Worm (Caenorhabditis elegans) whole organism, late embryonic: Measurements from ENCODE around the gene lips-17.

Experiments used
- C38D4.7 ChIP-seq: fragments of 200-800 bp; sonication (Bioruptor generic); optimal IDR thresholded peaks from 2 replicates; lab custom pipeline; 2018; ENCODE audit warnings: mild to moderate bottlenecking, missing genetic modification characterization, moderate library complexity, missing compliant biosample characterization
- T23F11.4 ChIP-seq: fragments of 200-800 bp; sonication (Bioruptor generic); optimal IDR thresholded peaks from 2 replicates; lab custom pipeline; 2018; ENCODE audit warnings: mild to moderate bottlenecking, missing genetic modification characterization, missing compliant biosample characterization
- Y22D7AL.16 ChIP-seq: sonication (generic microtip); optimal IDR thresholded peaks from 2 replicates; lab custom pipeline; 2016; ENCODE audit warnings: missing genetic modification characterization, missing compliant biosample characterization
- ahr-1 ChIP-seq: sonication (generic microtip); optimal IDR thresholded peaks from 2 replicates; lab custom pipeline; 2016; ENCODE audit warnings: missing genetic modification characterization, missing compliant biosample characterization
- ceh-14 ChIP-seq: sonication (generic microtip); optimal IDR thresholded peaks from 2 replicates; lab custom pipeline; 2016; ENCODE audit warnings: missing genotype, missing genetic modification characterization, missing compliant biosample characterization
- ceh-2 ChIP-seq: sonication (generic microtip); optimal IDR thresholded peaks from 2 replicates; lab custom pipeline; 2016; ENCODE audit warnings: missing genotype, missing genetic modification characterization, missing compliant biosample characterization
- ceh-22 ChIP-seq: sonication (generic microtip); optimal IDR thresholded peaks from 2 replicates; lab custom pipeline; 2017; ENCODE audit warnings: missing biosample characterization, missing genetic modification characterization
- ceh-24 ChIP-seq: sonication (generic microtip); optimal IDR thresholded peaks from 2 replicates; lab custom pipeline; 2016; ENCODE audit warnings: mild to moderate bottlenecking, missing genetic modification characterization, missing compliant biosample characterization
- ceh-30 ChIP-seq: fragments of 150-350 bp; optimal IDR thresholded peaks from 2 replicates; lab custom pipeline; 2014; ENCODE audit warnings: missing biosample characterization, missing genetic modification characterization
- ceh-48 ChIP-seq: sonication (generic microtip); optimal IDR thresholded peaks from 2 replicates; lab custom pipeline; 2016; ENCODE audit warnings: missing genetic modification characterization, inconsistent platforms, missing compliant biosample characterization
- ceh-6 ChIP-seq: fragments of 200-800 bp; sonication (Bioruptor generic); optimal IDR thresholded peaks from 2 replicates; lab custom pipeline; 2018; ENCODE audit warnings: mild to moderate bottlenecking, missing genetic modification characterization, missing compliant biosample characterization
- che-1 ChIP-seq: sonication (generic microtip); optimal IDR thresholded peaks from 2 replicates; lab custom pipeline; 2016; ENCODE audit warnings: mild to moderate bottlenecking, missing genetic modification characterization, missing compliant biosample characterization
- dmd-4 ChIP-seq: sonication (generic microtip); optimal IDR thresholded peaks from 2 replicates; lab custom pipeline; 2016; ENCODE audit warnings: borderline replicate concordance, missing genetic modification characterization, missing compliant biosample characterization
- dve-1 ChIP-seq: sonication (generic microtip); optimal IDR thresholded peaks from 2 replicates; lab custom pipeline; 2017; ENCODE audit warnings: antibody characterized with exemption, mild to moderate bottlenecking, missing genetic modification characterization, missing compliant biosample characterization
- elt-2 ChIP-seq: sonication (generic microtip); optimal IDR thresholded peaks from 2 replicates; lab custom pipeline; 2016; ENCODE audit warnings: missing genetic modification reagents, missing genetic modification characterization, missing compliant biosample characterization
- elt-4 ChIP-seq: sonication (generic microtip); optimal IDR thresholded peaks from 2 replicates; lab custom pipeline; 2016; ENCODE audit warnings: missing genetic modification characterization, missing compliant biosample characterization
- ets-4 ChIP-seq: sonication (generic microtip); optimal IDR thresholded peaks from 2 replicates; lab custom pipeline; 2016; ENCODE audit warnings: missing genetic modification characterization, missing compliant biosample characterization
- eyg-1 ChIP-seq: sonication (generic microtip); optimal IDR thresholded peaks from 2 replicates; lab custom pipeline; 2016; ENCODE audit warnings: missing genotype, missing genetic modification characterization, missing compliant biosample characterization
- fax-1 ChIP-seq: sonication (generic microtip); optimal IDR thresholded peaks from 2 replicates; lab custom pipeline; 2016; ENCODE audit warnings: missing genotype, missing genetic modification characterization, missing compliant biosample characterization
- gmeb-2 ChIP-seq: sonication (generic microtip); optimal IDR thresholded peaks from 2 replicates; lab custom pipeline; 2016; ENCODE audit warnings: missing genetic modification characterization, inconsistent platforms, missing compliant biosample characterization
- hlh-15 ChIP-seq: sonication (generic microtip); optimal IDR thresholded peaks from 2 replicates; lab custom pipeline; 2016; ENCODE audit warnings: missing genetic modification characterization, missing compliant biosample characterization
- hlh-6 ChIP-seq: sonication (generic microtip); optimal IDR thresholded peaks from 2 replicates; lab custom pipeline; 2016; ENCODE audit warnings: missing genotype, missing genetic modification characterization, missing compliant biosample characterization
- hlh-8 ChIP-seq: sonication (generic microtip); optimal IDR thresholded peaks from 2 replicates; lab custom pipeline; 2016; ENCODE audit warnings: missing genotype, missing genetic modification characterization, missing compliant biosample characterization
- madf-2 ChIP-seq: sonication (generic microtip); optimal IDR thresholded peaks from 2 replicates; lab custom pipeline; 2017; ENCODE audit warnings: missing genetic modification characterization, missing compliant biosample characterization
- mec-3 ChIP-seq: sonication (generic microtip); optimal IDR thresholded peaks from 2 replicates; lab custom pipeline; 2016; ENCODE audit warnings: borderline replicate concordance, missing genetic modification characterization, missing compliant biosample characterization
- nhr-11 ChIP-seq: fragments of 150-350 bp; optimal IDR thresholded peaks from 2 replicates; lab custom pipeline; 2014; ENCODE audit warnings: missing biosample characterization, missing genetic modification characterization
- odd-2 ChIP-seq: sonication (generic microtip); optimal IDR thresholded peaks from 2 replicates; lab custom pipeline; 2017; ENCODE audit warnings: antibody characterized with exemption, mild to moderate bottlenecking, missing genetic modification characterization, missing compliant biosample characterization
- pag-3 ChIP-seq: sonication (generic microtip); optimal IDR thresholded peaks from 2 replicates; lab custom pipeline; 2016; ENCODE audit warnings: missing compliant biosample characterization, missing genetic modification characterization, borderline replicate concordance
- pat-9 ChIP-seq: fragments of 200-800 bp; sonication (Bioruptor generic); optimal IDR thresholded peaks from 2 replicates; lab custom pipeline; 2018; ENCODE audit warnings: mild to moderate bottlenecking, missing genetic modification characterization, moderate library complexity, missing compliant biosample characterization
- pha-2 ChIP-seq: sonication (generic microtip); optimal IDR thresholded peaks from 2 replicates; lab custom pipeline; 2017; ENCODE audit warnings: mild to moderate bottlenecking, missing genetic modification characterization, missing compliant biosample characterization
- pha-4 ChIP-seq: fragments of 150-350 bp; optimal IDR thresholded peaks from 2 replicates; lab custom pipeline; 2018; ENCODE audit warnings: missing biosample characterization, missing genetic modification reagents, missing genetic modification characterization
- pqm-1 ChIP-seq: sonication (generic microtip); optimal IDR thresholded peaks from 2 replicates; lab custom pipeline; 2016; ENCODE audit warnings: missing genetic modification characterization, missing compliant biosample characterization
- pros-1 ChIP-seq: fragments of 150-350 bp; optimal IDR thresholded peaks from 2 replicates; lab custom pipeline; 2014; ENCODE audit warnings: missing biosample characterization, missing genetic modification reagents, missing genetic modification characterization
- ref-2 ChIP-seq: sonication (generic microtip); optimal IDR thresholded peaks from 2 replicates; lab custom pipeline; 2016; ENCODE audit warnings: missing genetic modification characterization, missing compliant biosample characterization
- rnt-1 ChIP-seq: sonication (generic microtip); optimal IDR thresholded peaks from 2 replicates; lab custom pipeline; 2016; ENCODE audit warnings: missing genetic modification characterization, missing compliant biosample characterization
- sdc-2 ChIP-seq: sonication (generic microtip); optimal IDR thresholded peaks from 2 replicates; lab custom pipeline; 2016; ENCODE audit warnings: missing genotype, missing genetic modification characterization, missing compliant biosample characterization
- sox-4 ChIP-seq: sonication (generic microtip); optimal IDR thresholded peaks from 2 replicates; lab custom pipeline; 2017; ENCODE audit warnings: mild to moderate bottlenecking, missing genetic modification characterization, inconsistent platforms, missing compliant biosample characterization
- syd-9 ChIP-seq: sonication (generic microtip); optimal IDR thresholded peaks from 2 replicates; lab custom pipeline; 2016; ENCODE audit warnings: mild to moderate bottlenecking, missing genetic modification characterization, moderate library complexity, missing compliant biosample characterization
- tbx-2 ChIP-seq: sonication (generic microtip); optimal IDR thresholded peaks from 2 replicates; lab custom pipeline; 2016; ENCODE audit warnings: missing genetic modification characterization, missing compliant biosample characterization
- ttx-3 ChIP-seq: sonication (generic microtip); optimal IDR thresholded peaks from 2 replicates; lab custom pipeline; 2016; ENCODE audit warnings: missing genetic modification reagents, missing genetic modification characterization, missing compliant biosample characterization
- unc-3 ChIP-seq, 2 experiments: fragments of 200-800 bp in 1 of 2; sonication (Bioruptor generic) in 1 of 2; sonication (generic microtip) in 1 of 2; conservative IDR thresholded peaks in 1 of 2; optimal IDR thresholded peaks in 1 of 2; 2 replicates each; pipeline versions ENCODE4 v1.3.6 to Lab custom; 2016 to 2022; ENCODE audit warnings: missing compliant biosample characterization in 2 of 2, missing genetic modification characterization in 2 of 2, missing genetic modification reagents in 1 of 2
- zip-5 ChIP-seq: sonication (generic microtip); optimal IDR thresholded peaks from 2 replicates; lab custom pipeline; 2016; ENCODE audit warnings: missing genetic modification characterization, missing compliant biosample characterization
- ztf-16 ChIP-seq: sonication (generic microtip); optimal IDR thresholded peaks from 2 replicates; lab custom pipeline; 2017; ENCODE audit warnings: missing genetic modification characterization, missing compliant biosample characterization

lips-17 gene

DNA sequence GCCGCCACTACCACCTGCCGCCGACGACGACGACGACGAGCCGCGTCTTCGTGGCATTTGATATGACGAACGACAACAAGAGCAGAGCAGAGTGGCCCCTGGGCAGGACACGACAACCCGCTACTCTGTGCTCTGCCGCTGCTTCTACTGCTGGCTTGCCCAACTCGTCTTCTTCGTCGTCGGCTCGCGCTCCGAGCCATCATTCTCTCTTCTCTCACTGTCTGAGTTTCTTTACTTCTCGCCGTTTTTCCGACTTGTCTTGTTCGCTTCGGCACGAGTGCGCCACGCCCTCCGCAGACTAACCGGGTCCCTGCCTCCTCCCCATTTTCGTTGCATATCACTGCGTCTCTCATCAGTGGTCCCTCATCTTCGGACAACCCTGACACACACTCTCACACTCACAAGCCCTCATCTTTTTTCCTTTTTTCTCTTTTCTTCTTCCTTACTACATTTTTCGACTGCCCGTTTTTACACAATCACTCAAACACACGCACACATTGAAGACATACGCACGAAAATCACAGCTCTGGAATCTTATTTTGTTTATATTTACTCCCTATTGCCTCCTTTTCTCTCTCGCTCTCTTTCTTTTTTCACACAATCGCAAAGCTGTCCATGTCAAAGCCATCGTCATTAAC lies 34.1 kb downstream of the lips-17 start (continued):
- TF ChIP-seq ceh-48 (tag; lab: Kevin White, UChicago) (no peak), ref-2 (tag; lab: Kevin White, UChicago) (no peak), pros-1 (peak; percentile 38), syd-9 (tag; lab: Kevin White, UChicago) (no peak), sox-4 (tag; lab: Kevin White, UChicago) (no peak), ttx-3 (no peak), C38D4.7 (GFP tag; lab: Kevin White, UChicago) (no peak), pha-4 (tag; lab: Kevin White, UChicago) (no peak), hlh-6 (no peak), T23F11.4 (no peak), che-1 (tag; lab: Kevin White, UChicago) (no peak), pqm-1 (tag; lab: Kevin White, UChicago) (peak; percentile 2), tbx-2 (peak; percentile 57), ets-4 (tag; lab: Kevin White, UChicago) (no peak), elt-2 (no peak), ceh-2 (tag; lab: Kevin White, UChicago) (no peak), hlh-8 (tag; lab: Kevin White, UChicago) (peak; percentile 39), rnt-1 (tag; lab: Kevin White, UChicago) (peak; percentile 67), ceh-24 (no peak), mec-3 (tag; lab: Kevin White, UChicago) (no peak), pha-2 (tag; lab: Kevin White, UChicago) (no peak), ztf-16 (no peak), ahr-1 (tag; lab: Kevin White, UChicago) (no peak), sdc-2 (tag; lab: Kevin White, UChicago) (peak; percentile 23), eyg-1 (tag; lab: Kevin White, UChicago) (no peak), hlh-15 (tag; lab: Kevin White, UChicago) (no peak), dmd-4 (tag; lab: Kevin White, UChicago) (no peak), dve-1 (tag; lab: Kevin White, UChicago) (no peak), ceh-6 (no peak), madf-2 (tag; lab: Kevin White, UChicago) (no peak), gmeb-2 (tag; lab: Kevin White, UChicago) (no peak), elt-4 (tag; lab: Kevin White, UChicago) (no peak), nhr-11 (tag; lab: Kevin White, UChicago) (no peak), unc-3 (GFP tag; conservative IDR thresholded peaks at IDR 0.05; lab: Robert Waterston, UW) (no peak), unc-3 (tag; optimal IDR thresholded peaks at IDR 0.05; lab: Kevin White, UChicago) (peak; percentile 5), pat-9 (no peak), odd-2 (no peak)

DNA sequence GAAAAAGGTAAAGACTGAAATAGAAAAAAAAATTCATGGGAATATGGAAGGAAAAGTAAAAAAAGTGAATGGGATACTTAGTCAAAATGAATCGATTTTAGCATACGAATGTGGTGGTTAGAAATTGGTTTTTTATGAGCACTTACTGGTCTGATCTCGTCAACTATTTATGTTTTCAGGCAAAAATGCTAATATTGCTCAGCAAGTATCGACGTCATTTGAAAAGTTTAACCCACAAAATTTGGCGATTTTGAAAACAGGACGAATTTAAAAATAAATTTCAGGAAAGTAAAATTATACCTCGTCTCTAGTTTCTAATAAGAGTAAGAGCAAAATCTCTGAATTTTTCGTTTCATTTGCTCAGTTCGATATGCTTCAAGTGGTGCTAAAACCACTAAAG lies 35.2 kb downstream of the lips-17 start:
- no peak for TF ChIP-seq dve-1 (tag; lab: Kevin White, UChicago)
- TF ChIP-seq hlh-6: no peak
- no peak for TF ChIP-seq ceh-30 (tag; lab: Kevin White, UChicago)
- no peak for TF ChIP-seq elt-2
- TF ChIP-seq fax-1 (tag; lab: Kevin White, UChicago): no peak
- no peak for TF ChIP-seq tbx-2
- TF ChIP-seq ceh-14 (tag; lab: Kevin White, UChicago): no peak
- TF ChIP-seq Y22D7AL.16: no peak
- no peak for TF ChIP-seq ref-2 (tag; lab: Kevin White, UChicago)
- TF ChIP-seq hlh-15 (tag; lab: Kevin White, UChicago): no peak
- no peak for TF ChIP-seq eyg-1 (tag; lab: Kevin White, UChicago)
- no peak for TF ChIP-seq ceh-22 (tag; lab: Kevin White, UChicago)
- TF ChIP-seq pha-2 (tag; lab: Kevin White, UChicago): no peak
- TF ChIP-seq ceh-2 (tag; lab: Kevin White, UChicago): no peak
- TF ChIP-seq syd-9 (tag; lab: Kevin White, UChicago): no peak
- TF ChIP-seq pqm-1 (tag; lab: Kevin White, UChicago): no peak
- TF ChIP-seq sdc-2 (tag; lab: Kevin White, UChicago): no peak
- TF ChIP-seq zip-5 (tag; lab: Kevin White, UChicago): no peak
- TF ChIP-seq pag-3 (tag; lab: Kevin White, UChicago): no peak
- TF ChIP-seq ceh-24: no peak
- TF ChIP-seq, all 69 proteins: peak for 0
